Fruit fly (Drosophila melanogaster) whole organism, embryonic: ENCODE measurements around the gene CG13876.
A peak's percentile ranks its signal among the peaks of the same experiment; 100 is the strongest.

Experiments
- BtbVII ChIP-seq: fragments of 200-800 bp; sonication (Bioruptor generic); optimal IDR thresholded peaks from 3 replicates; lab custom pipeline; 2017; ENCODE audit warnings: missing biosample characterization, mild to moderate bottlenecking, missing genetic modification characterization
- CG10462 ChIP-seq: fragments of 200-800 bp; sonication (Bioruptor generic); optimal IDR thresholded peaks from 2 replicates; lab custom pipeline; 2016; ENCODE audit warnings: missing biosample characterization, missing genetic modification characterization
- CG10959 ChIP-seq: fragments of 200-800 bp; sonication (Bioruptor generic); IDR thresholded peaks from 2 replicates; pipeline ENCODE4 v1.3.6; 2022; ENCODE audit warnings: missing biosample characterization, missing genetic modification characterization
- CG11695 ChIP-seq: fragments of 200-800 bp; sonication (Bioruptor generic); IDR thresholded peaks from 3 replicates; pipeline ENCODE4 v1.3.6; 2022; ENCODE audit warnings: missing biosample characterization, missing genetic modification characterization
- CG13424 ChIP-seq: fragments of 200-800 bp; sonication (Bioruptor generic); optimal IDR thresholded peaks from 2 replicates; lab custom pipeline; 2019; ENCODE audit warnings: missing biosample characterization, mild to moderate bottlenecking, missing genetic modification characterization, moderate library complexity
- CG16813 ChIP-seq: fragments of 200-800 bp; sonication (Bioruptor generic); IDR thresholded peaks from 3 replicates; pipeline ENCODE4 v1.3.6; 2022; ENCODE audit warnings: missing biosample characterization, missing genetic modification characterization; ENCODE audit not compliant: partially characterized antibody
- CG17361 ChIP-seq: fragments of 200-800 bp; sonication (Bioruptor generic); IDR thresholded peaks from 3 replicates; pipeline ENCODE4 v1.3.6; 2022; ENCODE audit warnings: missing biosample characterization, missing genetic modification characterization
- CG17802 ChIP-seq: fragments of 200-800 bp; sonication (Bioruptor generic); optimal IDR thresholded peaks from 2 replicates; lab custom pipeline; 2018; ENCODE audit warnings: missing biosample characterization, mild to moderate bottlenecking, missing genetic modification characterization, moderate library complexity
- CG18011 ChIP-seq: fragments of 200-800 bp; sonication (Bioruptor generic); optimal IDR thresholded peaks from 2 replicates; lab custom pipeline; 2017; ENCODE audit warnings: missing biosample characterization, missing genetic modification characterization, mild to moderate bottlenecking, moderate library complexity, missing genotype
- CG2678 ChIP-seq: fragments of 200-800 bp; sonication (Bioruptor generic); optimal IDR thresholded peaks from 3 replicates; lab custom pipeline; 2019; ENCODE audit warnings: missing biosample characterization, mild to moderate bottlenecking, missing genetic modification characterization, moderate library complexity
- CG2712 ChIP-seq: fragments of 200-800 bp; optimal IDR thresholded peaks from 3 replicates; lab custom pipeline; 2019; ENCODE audit warnings: missing biosample characterization, mild to moderate bottlenecking, missing genetic modification characterization, moderate library complexity
- CG3847 ChIP-seq: fragments of 200-800 bp; sonication (Bioruptor generic); IDR thresholded peaks from 2 replicates; pipeline ENCODE4 v1.3.6; 2022; ENCODE audit warnings: missing biosample characterization, missing genetic modification characterization
- CG4424 ChIP-seq: fragments of 200-800 bp; sonication (Bioruptor generic); optimal IDR thresholded peaks from 3 replicates; lab custom pipeline; 2016; ENCODE audit warnings: missing biosample characterization, missing genetic modification characterization
- CG5245 ChIP-seq: fragments of 200-800 bp; sonication (Bioruptor generic); optimal IDR thresholded peaks from 3 replicates; lab custom pipeline; 2016; ENCODE audit warnings: missing biosample characterization, missing genetic modification characterization
- CG6813 ChIP-seq: fragments of 200-800 bp; sonication (Bioruptor generic); optimal IDR thresholded peaks from 2 replicates; lab custom pipeline; 2017; ENCODE audit warnings: missing biosample characterization, missing genetic modification characterization, mild to moderate bottlenecking, moderate library complexity, missing genetic modification reagents
- CG7357 ChIP-seq: fragments of 200-800 bp; sonication (Bioruptor generic); IDR thresholded peaks from 3 replicates; pipeline ENCODE4 v1.3.6; 2022; ENCODE audit warnings: missing biosample characterization, missing genetic modification characterization
- CG7963 ChIP-seq: fragments of 200-800 bp; sonication (Bioruptor generic); IDR thresholded peaks from 3 replicates; pipeline ENCODE4 v1.3.6; 2022; ENCODE audit warnings: missing biosample characterization, missing genetic modification characterization; ENCODE audit not compliant: partially characterized antibody
- CG8388 ChIP-seq: fragments of 200-800 bp; sonication (Bioruptor generic); optimal IDR thresholded peaks from 2 replicates; lab custom pipeline; 2019; ENCODE audit warnings: missing biosample characterization, mild to moderate bottlenecking, missing genetic modification characterization, moderate library complexity
- CG9817 ChIP-seq: fragments of 200-800 bp; sonication (Bioruptor generic); optimal IDR thresholded peaks from 2 replicates; lab custom pipeline; 2018; ENCODE audit warnings: missing biosample characterization, mild to moderate bottlenecking, missing genetic modification characterization, moderate library complexity
- CG9932 ChIP-seq: fragments of 200-800 bp; sonication (Bioruptor generic); IDR thresholded peaks from 2 replicates; pipeline ENCODE4 v1.3.6; 2022; ENCODE audit warnings: missing biosample characterization, missing genetic modification characterization
- Dek ChIP-seq: fragments of 200-800 bp; sonication (Bioruptor generic); optimal IDR thresholded peaks from 3 replicates; lab custom pipeline; 2019; ENCODE audit warnings: missing biosample characterization, mild to moderate bottlenecking, missing genetic modification characterization, moderate library complexity
- E2f2 ChIP-seq: fragments of 200-800 bp; sonication (Bioruptor generic); IDR thresholded peaks from 2 replicates; pipeline ENCODE4 v1.3.6; 2022; ENCODE audit warnings: missing biosample characterization, missing genetic modification characterization
- Ets97D ChIP-seq: fragments of 200-800 bp; sonication (Bioruptor generic); optimal IDR thresholded peaks from 3 replicates; lab custom pipeline; 2016; ENCODE audit warnings: missing biosample characterization, missing genetic modification characterization
- HLH4C ChIP-seq: fragments of 200-800 bp; sonication (Bioruptor generic); IDR thresholded peaks from 3 replicates; pipeline ENCODE4 v1.3.6; 2022; ENCODE audit warnings: missing biosample characterization, missing genetic modification characterization; ENCODE audit not compliant: partially characterized antibody
- HLH54F ChIP-seq: fragments of 200-800 bp; sonication (Bioruptor generic); optimal IDR thresholded peaks from 3 replicates; lab custom pipeline; 2016; ENCODE audit warnings: missing biosample characterization, missing genetic modification characterization
- Kr ChIP-seq: fragments of 200-800 bp; sonication (Bioruptor generic); optimal IDR thresholded peaks from 2 replicates; lab custom pipeline; 2017; ENCODE audit warnings: missing biosample characterization, mild to moderate bottlenecking, missing genetic modification characterization
- NC2α ChIP-seq: fragments of 200-800 bp; sonication (Bioruptor generic); optimal IDR thresholded peaks from 2 replicates; lab custom pipeline; 2016; ENCODE audit warnings: missing biosample characterization, missing genetic modification characterization
- Nf-YA ChIP-seq: fragments of 200-800 bp; sonication (Bioruptor generic); IDR thresholded peaks from 2 replicates; pipeline ENCODE4 v1.3.6; 2022; ENCODE audit warnings: missing biosample characterization, missing genetic modification characterization
- Stat92E ChIP-seq, 3 experiments: fragments of >200 bp in 2 of 3; fragments of 200-800 bp in 1 of 3; sonication (Bioruptor generic) in 1 of 3; optimal IDR thresholded peaks; 2 replicates each; lab custom pipeline; 2017 to 2019; ENCODE audit warnings: missing biosample characterization in 3 of 3, missing genetic modification characterization in 3 of 3, mild to moderate bottlenecking in 1 of 3, moderate library complexity in 1 of 3
- Tbp ChIP-seq: fragments of >200 bp; optimal IDR thresholded peaks from 2 replicates; lab custom pipeline; 2018; ENCODE audit warnings: missing biosample characterization, missing genetic modification characterization
- Xrp1 ChIP-seq: fragments of 200-800 bp; sonication (Bioruptor generic); IDR thresholded peaks from 2 replicates; pipeline ENCODE4 v1.3.6; 2022; ENCODE audit warnings: missing biosample characterization, missing genetic modification characterization
- abd-A ChIP-seq: fragments of 200-800 bp; sonication (Bioruptor generic); optimal IDR thresholded peaks from 3 replicates; lab custom pipeline; 2019; ENCODE audit warnings: missing biosample characterization, mild to moderate bottlenecking, missing genetic modification characterization, moderate library complexity
- br ChIP-seq: fragments of >200 bp; optimal IDR thresholded peaks from 2 replicates; lab custom pipeline; 2017
- cad ChIP-seq: fragments of >200 bp; optimal IDR thresholded peaks from 2 replicates; lab custom pipeline; 2017; ENCODE audit warnings: missing biosample characterization, missing genetic modification characterization
- cato ChIP-seq: fragments of 200-800 bp; sonication (Bioruptor generic); optimal IDR thresholded peaks from 2 replicates; lab custom pipeline; 2016; ENCODE audit warnings: missing biosample characterization, missing genetic modification characterization, borderline replicate concordance
- dan ChIP-seq: fragments of 200-800 bp; sonication (Bioruptor generic); IDR thresholded peaks from 2 replicates; pipeline ENCODE4 v1.3.6; 2022; ENCODE audit warnings: missing biosample characterization, missing genetic modification characterization
- dimm ChIP-seq: fragments of 200-800 bp; sonication (Bioruptor generic); IDR thresholded peaks from 2 replicates; pipeline ENCODE4 v1.3.6; 2022; ENCODE audit warnings: missing biosample characterization, missing genetic modification characterization
- disco-r ChIP-seq: fragments of 200-800 bp; sonication (Bioruptor generic); optimal IDR thresholded peaks from 2 replicates; lab custom pipeline; 2016; ENCODE audit warnings: missing biosample characterization, missing genetic modification characterization
- dpn ChIP-seq, 2 experiments: fragments of 200-800 bp; sonication (Bioruptor generic); optimal IDR thresholded peaks; 3 replicates each; lab custom pipeline; 2016; ENCODE audit warnings: missing biosample characterization in 2 of 2, missing genetic modification characterization in 2 of 2
- ken ChIP-seq: fragments of 200-800 bp; sonication (Bioruptor generic); IDR thresholded peaks from 3 replicates; pipeline ENCODE4 v1.3.6; 2022; ENCODE audit warnings: missing biosample characterization, missing genetic modification characterization
- klu ChIP-seq: fragments of 200-800 bp; sonication (Bioruptor generic); IDR thresholded peaks from 2 replicates; pipeline ENCODE4 v1.3.6; 2022; ENCODE audit warnings: missing biosample characterization, missing genetic modification characterization
- lilli ChIP-seq: fragments of 200-800 bp; sonication (Bioruptor generic); optimal IDR thresholded peaks from 3 replicates; lab custom pipeline; 2016; ENCODE audit warnings: missing biosample characterization, missing genetic modification characterization
- nau ChIP-seq: fragments of 200-800 bp; sonication (Bioruptor generic); optimal IDR thresholded peaks from 3 replicates; lab custom pipeline; 2017; ENCODE audit warnings: missing biosample characterization, mild to moderate bottlenecking, missing genetic modification characterization, missing genetic modification reagents
- nerfin-1 ChIP-seq: fragments of 200-800 bp; sonication (Bioruptor generic); optimal IDR thresholded peaks from 3 replicates; lab custom pipeline; 2019; ENCODE audit warnings: missing biosample characterization, mild to moderate bottlenecking, missing genetic modification characterization, moderate library complexity
- pan ChIP-seq, 4 experiments: fragments of >200 bp in 3 of 4; fragments of 200-800 bp in 1 of 4; sonication (Bioruptor generic) in 1 of 4; optimal IDR thresholded peaks in 3 of 4; IDR thresholded peaks in 1 of 4; 2 replicates each; pipeline versions ENCODE4 v1.3.6 to Lab custom; 2017 to 2022; ENCODE audit warnings: missing biosample characterization in 2 of 4, missing genetic modification characterization in 2 of 4, mixed read lengths in 1 of 4
- sqz ChIP-seq: fragments of 200-800 bp; sonication (Bioruptor generic); optimal IDR thresholded peaks from 3 replicates; lab custom pipeline; 2018; ENCODE audit warnings: missing biosample characterization, mild to moderate bottlenecking, missing genetic modification characterization
- trem ChIP-seq: fragments of 200-800 bp; optimal IDR thresholded peaks from 3 replicates; lab custom pipeline; 2019; ENCODE audit warnings: missing biosample characterization, mild to moderate bottlenecking, missing genetic modification characterization, moderate library complexity
- trh ChIP-seq: fragments of 200-800 bp; sonication (Bioruptor generic); optimal IDR thresholded peaks from 2 replicates; lab custom pipeline; 2016; ENCODE audit warnings: missing biosample characterization, missing genetic modification characterization

The CG13876 gene

DNA sequence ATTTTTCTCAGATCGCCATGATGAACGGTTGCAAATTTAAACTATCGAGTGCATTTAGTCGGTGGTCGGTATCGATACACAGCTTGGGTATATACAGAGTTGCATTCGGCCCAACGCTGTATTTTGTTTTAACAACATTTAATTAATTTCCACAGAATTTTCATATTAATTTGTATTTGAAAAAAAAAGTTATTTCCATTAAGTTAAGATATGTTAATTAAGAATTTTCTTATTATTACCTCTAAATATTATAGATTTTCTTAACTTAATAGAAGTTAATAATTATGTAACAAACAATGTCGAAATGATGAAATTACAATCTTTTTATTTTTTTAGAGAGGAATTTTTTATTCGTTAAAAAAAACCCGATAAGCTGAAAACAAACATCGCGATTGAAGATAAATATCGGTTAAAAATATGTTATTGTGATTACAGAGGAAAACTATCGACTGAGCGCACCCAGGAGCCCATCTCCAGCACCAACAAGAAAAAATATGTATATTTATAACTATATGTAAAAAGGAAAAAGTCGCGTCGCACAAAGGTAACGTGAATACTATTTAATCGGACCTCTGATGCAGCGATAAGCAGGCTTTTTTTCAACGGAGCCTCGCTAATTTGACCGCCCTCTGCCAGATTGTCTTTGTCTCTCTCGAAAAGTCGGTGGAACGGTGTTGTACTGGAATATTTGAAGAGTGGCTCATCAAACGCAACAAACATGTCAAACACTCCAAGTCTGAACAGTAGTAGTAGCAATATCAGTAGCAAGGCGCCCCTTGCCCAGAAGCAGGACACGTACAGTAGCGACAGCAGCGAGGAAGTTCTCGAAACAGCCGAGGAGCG is 6.0 kb upstream of the CG13876 start, which contains the start of the genes rno and mri (continued):
- TF ChIP-seq Tbp (GFP tag; lab: Kevin White, UChicago) (no peak), CG18011 (no peak), sqz (GFP tag; lab: Kevin White, UChicago) (peak; percentile 13), CG7357 (GFP tag; lab: Robert Waterston, UW) (no peak), lilli (peak; percentile 31), NC2α (GFP tag; lab: Kevin White, UChicago) (no peak), Stat92E (GFP tag; optimal IDR thresholded peaks at IDR 0.05; lab: Kevin White, UChicago) (no peak), BtbVII (GFP tag; lab: Kevin White, UChicago) (peak; percentile 3), Nf-YA (GFP tag; lab: Robert Waterston, UW) (peak; percentile 23; the same call in 1 of the 2 replicates), CG16813 (GFP tag; lab: Robert Waterston, UW) (peak; percentile 95), dpn (GFP tag; optimal IDR thresholded peaks at IDR 0.05; lab: Kevin White, UChicago) (peak; percentile 6 to 75), CG8388 (GFP tag; lab: Kevin White, UChicago) (peak; percentile 64), CG7963 (GFP tag; lab: Robert Waterston, UW) (peak; percentile 86), CG6813 (peak; percentile 14), disco-r (no peak), CG3847 (GFP tag; lab: Robert Waterston, UW) (peak; percentile 66; the same call in 1 of the 2 replicates), ken (GFP tag; lab: Robert Waterston, UW) (peak; percentile 64; the same call in 2 of the 3 replicates), CG13424 (tag; lab: Kevin White, UChicago) (peak; percentile 83), dan (GFP tag; lab: Robert Waterston, UW) (no peak), CG10462 (peak; percentile 50), CG17802 (tag; lab: Kevin White, UChicago) (peak; percentile 18), CG11695 (GFP tag; lab: Robert Waterston, UW) (peak; percentile 71), pan (optimal IDR thresholded peaks at IDR 0.05; lab: Kevin White, UChicago) (no peak), pan (GFP tag; optimal IDR thresholded peaks at IDR 0.05 in 1 of 2, IDR thresholded peaks at IDR 0.05 in 1 of 2) (peak in 1 of 2 experiments; percentile 85), CG9817 (peak; percentile 77), abd-A (no peak), dimm (peak; percentile 42; the same call in 1 of the 2 replicates), br (lab: Kevin White, UChicago) (no peak), HLH54F (GFP tag; lab: Kevin White, UChicago) (peak; percentile 27), CG9932 (GFP tag; lab: Robert Waterston, UW) (peak; percentile 88), CG5245 (GFP tag; lab: Kevin White, UChicago) (peak; percentile 39), klu (GFP tag; lab: Robert Waterston, UW) (peak; percentile 62; the same call in 1 of the 2 replicates), CG4424 (peak; percentile 60), trem (tag; lab: Kevin White, UChicago) (peak; percentile 75), trh (peak; percentile 44), CG2712 (tag; lab: Kevin White, UChicago) (peak; percentile 86), Kr (GFP tag; lab: Kevin White, UChicago) (no peak), nerfin-1 (tag; lab: Kevin White, UChicago) (peak; percentile 36), CG17361 (peak; percentile 88), HLH4C (GFP tag; lab: Robert Waterston, UW) (peak; percentile 91), cato (peak; percentile 22), CG2678 (tag; lab: Kevin White, UChicago) (peak; percentile 68), Ets97D (peak; percentile 71), CG10959 (GFP tag; lab: Robert Waterston, UW) (no peak), nau (GFP tag; lab: Kevin White, UChicago) (no peak), cad (no peak), E2f2 (peak; percentile 40), Dek (tag; lab: Kevin White, UChicago) (peak; percentile 67), Xrp1 (GFP tag; lab: Robert Waterston, UW) (peak; percentile 72)
